Worm (Caenorhabditis elegans) whole organism, L3 larva: ENCODE data around the gene C34F11.1.

Source experiments
- R02D3.7 ChIP-seq: fragments of 150-350 bp; optimal IDR thresholded peaks from 2 replicates; lab custom pipeline; 2014; ENCODE audit warnings: missing biosample characterization, missing genetic modification characterization
- eor-1 ChIP-seq, 2 experiments: fragments of 150-350 bp; optimal IDR thresholded peaks; 2 replicates each; lab custom pipeline; 2014 to 2018; ENCODE audit warnings: missing biosample characterization in 2 of 2, missing genetic modification characterization in 2 of 2
- lin-15B ChIP-seq: fragments of 150-350 bp; optimal IDR thresholded peaks from 2 replicates; lab custom pipeline; 2014; ENCODE audit warnings: missing biosample characterization, missing genetic modification characterization
- lin-39 ChIP-seq: fragments of 150-350 bp; optimal IDR thresholded peaks from 2 replicates; lab custom pipeline; 2018; ENCODE audit warnings: missing biosample characterization, missing genetic modification reagents, missing genetic modification characterization
- nhr-23 ChIP-seq: fragments of 150-350 bp; optimal IDR thresholded peaks from 2 replicates; lab custom pipeline; 2014; ENCODE audit warnings: missing biosample characterization, missing genetic modification reagents, missing genetic modification characterization
- nhr-25 ChIP-seq: sonication (generic microtip); optimal IDR thresholded peaks from 2 replicates; lab custom pipeline; 2017; ENCODE audit warnings: missing biosample characterization, missing genetic modification characterization
- nhr-77 ChIP-seq: fragments of 150-350 bp; optimal IDR thresholded peaks from 2 replicates; lab custom pipeline; 2014; ENCODE audit warnings: missing biosample characterization, missing genetic modification characterization
- unc-62 ChIP-seq: fragments of 150-350 bp; sonication (generic microtip); optimal IDR thresholded peaks from 4 replicates; lab custom pipeline; 2014; ENCODE audit warnings: missing biosample characterization, missing genetic modification reagents, missing genetic modification characterization

- TF ChIP-seq nhr-77 (no peak), eor-1 (tag; optimal IDR thresholded peaks at IDR 0.05; lab: Kevin White, UChicago) (no peak), nhr-25 (tag; lab: Kevin White, UChicago) (peak; percentile 37), lin-15B (tag; lab: Kevin White, UChicago) (no peak), R02D3.7 (tag; lab: Kevin White, UChicago) (no peak), nhr-23 (tag; lab: Kevin White, UChicago) (peak; percentile 28), unc-62 (no peak), lin-39 (tag; lab: Kevin White, UChicago) (no peak)
These were observed 34.1 kb downstream of the C34F11.1 start, which contains the start of gene ptr-6 for ce11 chrII:5246791-5247361.
